Fruit fly (Drosophila melanogaster) whole organism, prepupa: ENCODE results near the gene CG9682.
A peak's percentile ranks its signal among the peaks of the same experiment; 100 is the strongest.

ENCODE experiments used
- Blimp-1 ChIP-seq: fragments of 200-800 bp; sonication (Bioruptor generic); optimal IDR thresholded peaks from 3 replicates; lab custom pipeline; 2017; ENCODE audit warnings: missing biosample characterization, missing genetic modification characterization, mild to moderate bottlenecking, moderate library complexity, missing genetic modification reagents
- CG11762 ChIP-seq: fragments of 200-800 bp; sonication (Bioruptor generic); optimal IDR thresholded peaks from 3 replicates; lab custom pipeline; 2016; ENCODE audit warnings: missing biosample characterization, missing genetic modification characterization; ENCODE audit not compliant: insufficient read depth
- CG11902 ChIP-seq: fragments of 200-800 bp; sonication (Bioruptor generic); optimal IDR thresholded peaks from 3 replicates; lab custom pipeline; 2016; ENCODE audit warnings: missing biosample characterization, missing genetic modification characterization
- CG8119 ChIP-seq: fragments of 200-800 bp; sonication (Bioruptor generic); IDR thresholded peaks from 3 replicates; pipeline ENCODE4 v1.3.6; 2022; ENCODE audit warnings: missing biosample characterization, missing genetic modification characterization
- Eip75B ChIP-seq: fragments of 200-800 bp; sonication (Bioruptor generic); optimal IDR thresholded peaks from 3 replicates; lab custom pipeline; 2016; ENCODE audit warnings: missing biosample characterization, missing genetic modification characterization
- Gug ChIP-seq: fragments of 200-800 bp; sonication (Bioruptor generic); IDR thresholded peaks from 2 replicates; pipeline ENCODE4 v1.3.6; 2022; ENCODE audit warnings: missing biosample characterization, missing genetic modification characterization
- Sox14 ChIP-seq: fragments of 200-800 bp; sonication (Bioruptor generic); optimal IDR thresholded peaks from 3 replicates; lab custom pipeline; 2016; ENCODE audit warnings: missing biosample characterization, missing genetic modification characterization
- acj6 ChIP-seq: fragments of 200-800 bp; sonication (Bioruptor generic); optimal IDR thresholded peaks from 3 replicates; lab custom pipeline; 2016; ENCODE audit warnings: missing biosample characterization, missing genetic modification characterization
- cyc ChIP-seq: fragments of 200-800 bp; sonication (Bioruptor generic); optimal IDR thresholded peaks from 3 replicates; lab custom pipeline; 2016; ENCODE audit warnings: missing biosample characterization, missing genetic modification characterization
- salr ChIP-seq, 2 experiments: fragments of 200-800 bp; sonication (Bioruptor generic); optimal IDR thresholded peaks; 3 replicates each; lab custom pipeline; 2016 to 2018; ENCODE audit warnings: missing biosample characterization in 2 of 2, missing genetic modification characterization in 2 of 2, mild to moderate bottlenecking in 1 of 2
- ss ChIP-seq, 2 experiments: fragments of 200-800 bp; sonication (Bioruptor generic); optimal IDR thresholded peaks; 2 replicates in 1 of 2; 3 replicates in 1 of 2; lab custom pipeline; 2017 to 2018; ENCODE audit warnings: mild to moderate bottlenecking in 2 of 2, missing biosample characterization in 2 of 2, missing genetic modification characterization in 2 of 2, moderate library complexity in 1 of 2
- svp ChIP-seq: fragments of 200-800 bp; sonication (Bioruptor generic); peaks from one replicate; lab custom pipeline; 2016; ENCODE audit warnings: missing biosample characterization, missing genetic modification characterization

dm6 chr3R:30270318-30271119 is 19.8 kb downstream of the CG9682 start:
- peak; percentile 12; the same call in 1 of the 2 replicates for TF ChIP-seq Gug
- peak; percentile 18 for TF ChIP-seq CG11762 (GFP tag; lab: Kevin White, UChicago)
- TF ChIP-seq svp (GFP tag; lab: Kevin White, UChicago): peak; percentile 46
- no peak for TF ChIP-seq CG11902 (GFP tag; lab: Kevin White, UChicago)
- TF ChIP-seq Blimp-1 (GFP tag; lab: Kevin White, UChicago): no peak
- TF ChIP-seq Eip75B (GFP tag; lab: Kevin White, UChicago): peak; percentile 56
- peak in 1 of 2 experiments; percentile 15 for TF ChIP-seq salr (GFP tag; optimal IDR thresholded peaks at IDR 0.05; lab: Kevin White, UChicago)
- no peak for TF ChIP-seq cyc (GFP tag; lab: Kevin White, UChicago)
- peak; percentile 41 for TF ChIP-seq acj6 (GFP tag; lab: Kevin White, UChicago)
- TF ChIP-seq CG8119 (GFP tag; lab: Robert Waterston, UW): peak; percentile 67; the same call in 2 of the 3 replicates
- TF ChIP-seq ss (GFP tag; optimal IDR thresholded peaks at IDR 0.05; lab: Kevin White, UChicago): peak; percentile 49 to 61
- peak; percentile 34 for TF ChIP-seq Sox14 (GFP tag; lab: Kevin White, UChicago)
